Worm (Caenorhabditis elegans) whole organism, late embryonic: ENCODE measurements around the gene Y73B6BL.14.

Source experiments
- elt-2 ChIP-seq: sonication (generic microtip); optimal IDR thresholded peaks from 2 replicates; lab custom pipeline; 2016; ENCODE audit warnings: missing genetic modification reagents, missing genetic modification characterization, missing compliant biosample characterization
- fkh-10 ChIP-seq: fragments of 150-350 bp; optimal IDR thresholded peaks from 2 replicates; lab custom pipeline; 2014; ENCODE audit warnings: missing biosample characterization, missing genetic modification reagents, missing genetic modification characterization
- pag-3 ChIP-seq: sonication (generic microtip); optimal IDR thresholded peaks from 2 replicates; lab custom pipeline; 2016; ENCODE audit warnings: missing compliant biosample characterization, missing genetic modification characterization, borderline replicate concordance
- pha-4 ChIP-seq: fragments of 150-350 bp; optimal IDR thresholded peaks from 2 replicates; lab custom pipeline; 2018; ENCODE audit warnings: missing biosample characterization, missing genetic modification reagents, missing genetic modification characterization
- syd-9 ChIP-seq: sonication (generic microtip); optimal IDR thresholded peaks from 2 replicates; lab custom pipeline; 2016; ENCODE audit warnings: mild to moderate bottlenecking, missing genetic modification characterization, moderate library complexity, missing compliant biosample characterization

- TF ChIP-seq pha-4 (tag; lab: Kevin White, UChicago) (no peak), fkh-10 (GFP tag; lab: Kevin White, UChicago) (no peak), pag-3 (no peak), elt-2 (tag; lab: Kevin White, UChicago) (no peak), syd-9 (tag; lab: Kevin White, UChicago) (no peak)
Measured at ce11 chrIV:6342876-6343275, at the start of gene Y73B6BL.14.
